Worm (Caenorhabditis elegans) whole organism, early embryonic: ENCODE measurements around the gene mesp-1.

Experiments
- F13C5.2 ChIP-seq: sonication (generic microtip); optimal IDR thresholded peaks from 2 replicates; lab custom pipeline; 2017; ENCODE audit warnings: mild to moderate bottlenecking, missing genetic modification characterization, inconsistent platforms, missing compliant biosample characterization
- ama-1 ChIP-seq: fragments of 150-350 bp; optimal IDR thresholded peaks from 2 replicates; lab custom pipeline; 2014
- scrt-1 ChIP-seq: fragments of 200-800 bp; sonication (Bioruptor generic); IDR thresholded peaks from 2 replicates; pipeline ENCODE4 v1.3.6; 2022; ENCODE audit warnings: missing genetic modification characterization, missing compliant biosample characterization
- tra-4 ChIP-seq: sonication (generic microtip); optimal IDR thresholded peaks from 2 replicates; lab custom pipeline; 2017; ENCODE audit warnings: missing genetic modification characterization, missing compliant biosample characterization

DNA sequence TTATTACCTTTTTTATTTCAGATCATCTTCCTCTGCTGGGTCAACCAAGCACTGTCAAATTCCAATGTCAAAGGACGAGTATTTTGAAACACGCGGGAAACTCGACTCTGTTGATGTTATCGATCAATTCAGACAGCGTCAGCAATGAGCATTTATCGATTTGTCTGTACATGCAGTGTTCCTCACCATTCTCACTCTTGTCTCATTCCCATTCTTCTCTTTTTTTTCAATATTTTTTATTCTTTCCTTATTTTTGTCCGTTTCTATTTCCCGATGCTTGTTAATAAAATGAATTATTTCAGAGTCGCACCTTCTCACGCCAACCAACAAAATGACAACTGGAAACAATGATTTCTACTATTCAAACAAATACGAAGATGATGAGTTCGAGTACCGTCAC lies 14.5 kb downstream of the mesp-1 start, which contains the start of gene cks-1:
- TF ChIP-seq ama-1 (lab: Kevin White, UChicago) (no peak), scrt-1 (GFP tag; lab: Robert Waterston, UW) (no peak), tra-4 (tag; lab: Kevin White, UChicago) (no peak), F13C5.2 (tag; lab: Kevin White, UChicago) (no peak)
